Worm (Caenorhabditis elegans) whole organism, mixed stage, embryonic: Measurements from ENCODE around the gene C55A6.10.

Source experiments
- M03D4.4 ChIP-seq: sonication (generic microtip); optimal IDR thresholded peaks from 2 replicates; lab custom pipeline; 2017; ENCODE audit warnings: mild to moderate bottlenecking, missing genetic modification characterization, missing compliant biosample characterization
- bed-3 ChIP-seq: fragments of 200-800 bp; sonication (Bioruptor generic); optimal IDR thresholded peaks from 3 replicates; lab custom pipeline; 2018; ENCODE audit warnings: mild to moderate bottlenecking, missing genetic modification characterization, moderate library complexity, missing compliant biosample characterization
- blmp-1 ChIP-seq: fragments of 150-350 bp; optimal IDR thresholded peaks from 2 replicates; lab custom pipeline; 2014; ENCODE audit warnings: missing biosample characterization, missing genetic modification characterization
- ceh-39 ChIP-seq: fragments of 150-350 bp; optimal IDR thresholded peaks from 2 replicates; lab custom pipeline; 2014; ENCODE audit warnings: missing biosample characterization, missing genetic modification characterization
- ceh-43 ChIP-seq: fragments of 200-800 bp; sonication (Bioruptor generic); optimal IDR thresholded peaks from 2 replicates; lab custom pipeline; 2018; ENCODE audit warnings: mild to moderate bottlenecking, missing genetic modification characterization, moderate library complexity, missing compliant biosample characterization
- ces-1 ChIP-seq: fragments of 150-350 bp; optimal IDR thresholded peaks from 2 replicates; lab custom pipeline; 2014; ENCODE audit warnings: missing biosample characterization, missing genetic modification reagents, missing genetic modification characterization
- cnd-1 ChIP-seq: fragments of 200-800 bp; sonication (Bioruptor generic); optimal IDR thresholded peaks from 2 replicates; lab custom pipeline; 2018; ENCODE audit warnings: mild to moderate bottlenecking, missing genetic modification characterization, missing compliant biosample characterization
- drap-1 ChIP-seq: fragments of 200-800 bp; sonication (Bioruptor generic); optimal IDR thresholded peaks from 3 replicates; lab custom pipeline; 2018; ENCODE audit warnings: mild to moderate bottlenecking, missing genetic modification characterization, missing compliant biosample characterization
- elt-1 ChIP-seq: sonication (generic microtip); optimal IDR thresholded peaks from 2 replicates; lab custom pipeline; 2017; ENCODE audit warnings: missing genetic modification characterization, mild to moderate bottlenecking, missing compliant biosample characterization, antibody characterized with exemption, moderate library complexity, borderline replicate concordance; ENCODE audit not compliant: insufficient read depth
- elt-3 ChIP-seq: fragments of 150-350 bp; optimal IDR thresholded peaks from 2 replicates; lab custom pipeline; 2014; ENCODE audit warnings: missing biosample characterization, missing genetic modification characterization
- flh-1 ChIP-seq: fragments of 200-800 bp; sonication (Bioruptor generic); optimal IDR thresholded peaks from 2 replicates; lab custom pipeline; 2018; ENCODE audit warnings: mild to moderate bottlenecking, missing genetic modification characterization, moderate library complexity, missing compliant biosample characterization
- ham-2 ChIP-seq: fragments of 200-800 bp; sonication (Bioruptor generic); optimal IDR thresholded peaks from 2 replicates; lab custom pipeline; 2018; ENCODE audit warnings: mild to moderate bottlenecking, missing genetic modification characterization, missing compliant biosample characterization
- hlh-1 ChIP-seq: fragments of 150-350 bp; optimal IDR thresholded peaks from 2 replicates; lab custom pipeline; 2014; ENCODE audit warnings: missing biosample characterization, missing genetic modification reagents, missing genetic modification characterization
- lin-13 ChIP-seq: fragments of 150-350 bp; optimal IDR thresholded peaks from 2 replicates; lab custom pipeline; 2014; ENCODE audit warnings: missing biosample characterization, missing genetic modification characterization
- lsy-2 ChIP-seq: fragments of 150-350 bp; optimal IDR thresholded peaks from 2 replicates; lab custom pipeline; 2014; ENCODE audit warnings: missing biosample characterization, missing genetic modification characterization
- mab-5 ChIP-seq: fragments of 150-350 bp; optimal IDR thresholded peaks from 2 replicates; lab custom pipeline; 2014; ENCODE audit warnings: missing biosample characterization, missing genetic modification characterization
- mep-1 ChIP-seq: fragments of 150-350 bp; optimal IDR thresholded peaks from 2 replicates; lab custom pipeline; 2017; ENCODE audit warnings: missing biosample characterization, missing genetic modification reagents, missing genetic modification characterization, inconsistent platforms
- mls-2 ChIP-seq: sonication (generic microtip); optimal IDR thresholded peaks from 2 replicates; lab custom pipeline; 2016; ENCODE audit warnings: mild to moderate bottlenecking, missing genetic modification characterization, moderate library complexity, missing compliant biosample characterization
- nhr-12 ChIP-seq: fragments of 150-350 bp; optimal IDR thresholded peaks from 2 replicates; lab custom pipeline; 2014; ENCODE audit warnings: missing biosample characterization, missing genetic modification characterization
- nhr-2 ChIP-seq: fragments of 150-350 bp; optimal IDR thresholded peaks from 2 replicates; lab custom pipeline; 2014; ENCODE audit warnings: missing biosample characterization, missing genetic modification characterization
- nhr-237 ChIP-seq: fragments of 150-350 bp; optimal IDR thresholded peaks from 2 replicates; lab custom pipeline; 2014; ENCODE audit warnings: missing biosample characterization, missing genetic modification characterization
- nhr-28 ChIP-seq: fragments of 150-350 bp; optimal IDR thresholded peaks from 2 replicates; lab custom pipeline; 2014; ENCODE audit warnings: missing biosample characterization, missing genetic modification characterization
- nhr-76 ChIP-seq: sonication (generic microtip); optimal IDR thresholded peaks from 2 replicates; lab custom pipeline; 2017; ENCODE audit warnings: missing biosample characterization, missing genetic modification characterization
- pha-4 ChIP-seq: fragments of 150-350 bp; optimal IDR thresholded peaks from 2 replicates; lab custom pipeline; 2018; ENCODE audit warnings: missing biosample characterization, missing genetic modification reagents, missing genetic modification characterization
- sem-2 ChIP-seq: fragments of 200-800 bp; sonication (Bioruptor generic); optimal IDR thresholded peaks from 2 replicates; lab custom pipeline; 2018; ENCODE audit warnings: mild to moderate bottlenecking, missing genetic modification characterization, missing compliant biosample characterization
- snpc-4 ChIP-seq: fragments of 150-350 bp; optimal IDR thresholded peaks from 2 replicates; lab custom pipeline; 2014; ENCODE audit warnings: missing biosample characterization, missing genetic modification characterization
- sptf-1 ChIP-seq: sonication (generic microtip); optimal IDR thresholded peaks from 2 replicates; lab custom pipeline; 2017; ENCODE audit warnings: mild to moderate bottlenecking, missing genetic modification characterization, moderate library complexity, missing compliant biosample characterization
- tbx-8 ChIP-seq: fragments of 200-800 bp; sonication (Bioruptor generic); optimal IDR thresholded peaks from 2 replicates; lab custom pipeline; 2018; ENCODE audit warnings: mild to moderate bottlenecking, missing genetic modification characterization, moderate library complexity, missing compliant biosample characterization
- unc-120 ChIP-seq: sonication (generic microtip); optimal IDR thresholded peaks from 2 replicates; lab custom pipeline; 2017; ENCODE audit warnings: missing genetic modification characterization, missing compliant biosample characterization; ENCODE audit not compliant: poor library complexity, severe bottlenecking
- unc-62 ChIP-seq: fragments of 150-350 bp; optimal IDR thresholded peaks from 2 replicates; lab custom pipeline; 2014; ENCODE audit warnings: missing biosample characterization, missing genetic modification reagents, missing genetic modification characterization
- zip-8 ChIP-seq: fragments of 150-350 bp; optimal IDR thresholded peaks from 2 replicates; lab custom pipeline; 2014; ENCODE audit warnings: missing biosample characterization, missing genetic modification characterization

Gene C55A6.10

ce11 chrV:11492456-11492855, 12.7 kb upstream of the C55A6.10 start, which contains the start of gene T11F9.21:
Gene T11F9.21 (plus strand): TSS chrV:11492756.
- TF ChIP-seq mab-5 (tag; lab: Kevin White, UChicago) (no peak), pha-4 (tag; lab: Kevin White, UChicago) (no peak), unc-62 (GFP tag; lab: Kevin White, UChicago) (no peak), elt-3 (tag; lab: Kevin White, UChicago) (no peak), flh-1 (GFP tag; lab: Kevin White, UChicago) (no peak), hlh-1 (tag; lab: Kevin White, UChicago) (no peak), mls-2 (tag; lab: Kevin White, UChicago) (no peak), bed-3 (GFP tag; lab: Kevin White, UChicago) (no peak), blmp-1 (tag; lab: Kevin White, UChicago) (no peak), snpc-4 (tag; lab: Kevin White, UChicago) (no peak), ces-1 (no peak), ceh-43 (GFP tag; lab: Kevin White, UChicago) (no peak), nhr-76 (tag; lab: Kevin White, UChicago) (no peak), elt-1 (tag; lab: Kevin White, UChicago) (no peak), lsy-2 (no peak)

- no peak for TF ChIP-seq mab-5 (tag; lab: Kevin White, UChicago)
- TF ChIP-seq snpc-4 (tag; lab: Kevin White, UChicago) = no peak
- TF ChIP-seq lin-13 (tag; lab: Kevin White, UChicago) = no peak
- no peak for TF ChIP-seq elt-1 (tag; lab: Kevin White, UChicago)
- TF ChIP-seq mls-2 (tag; lab: Kevin White, UChicago) = no peak
- TF ChIP-seq pha-4 (tag; lab: Kevin White, UChicago) = no peak
Observed at ce11 chrV:11496283-11496682, 8.9 kb upstream of the C55A6.10 start, which contains the start of gene htrl-1. Gene htrl-1 (minus strand): TSS chrV:11496383.

- TF ChIP-seq nhr-12 (tag; lab: Kevin White, UChicago) (no peak), unc-120 (tag; lab: Kevin White, UChicago) (no peak), mab-5 (tag; lab: Kevin White, UChicago) (no peak), drap-1 (GFP tag; lab: Kevin White, UChicago) (no peak), elt-1 (tag; lab: Kevin White, UChicago) (no peak), cnd-1 (tag; lab: Kevin White, UChicago) (no peak), blmp-1 (tag; lab: Kevin White, UChicago) (no peak), M03D4.4 (no peak), sem-2 (GFP tag; lab: Kevin White, UChicago) (no peak), unc-62 (GFP tag; lab: Kevin White, UChicago) (no peak), ham-2 (GFP tag; lab: Kevin White, UChicago) (no peak), nhr-76 (tag; lab: Kevin White, UChicago) (no peak), nhr-2 (tag; lab: Kevin White, UChicago) (no peak), sptf-1 (tag; lab: Kevin White, UChicago) (no peak)
Observed at ce11 chrV:11497475-11497874, 7.7 kb upstream of the C55A6.10 start.

- TF ChIP-seq snpc-4 (tag; lab: Kevin White, UChicago) = no peak
- no peak for TF ChIP-seq blmp-1 (tag; lab: Kevin White, UChicago)
- no peak for TF ChIP-seq mls-2 (tag; lab: Kevin White, UChicago)
- no peak for TF ChIP-seq ceh-39 (tag; lab: Kevin White, UChicago)
- no peak for TF ChIP-seq elt-1 (tag; lab: Kevin White, UChicago)
- TF ChIP-seq elt-3 (tag; lab: Kevin White, UChicago) = no peak
- no peak for TF ChIP-seq nhr-237
- no peak for TF ChIP-seq nhr-28 (tag; lab: Kevin White, UChicago)
- TF ChIP-seq bed-3 (GFP tag; lab: Kevin White, UChicago) = no peak
- no peak for TF ChIP-seq mep-1 (tag; lab: Kevin White, UChicago)
- TF ChIP-seq tbx-8 (GFP tag; lab: Kevin White, UChicago) = no peak
- TF ChIP-seq sem-2 (GFP tag; lab: Kevin White, UChicago) = no peak
- no peak for TF ChIP-seq nhr-2 (tag; lab: Kevin White, UChicago)
- no peak for TF ChIP-seq zip-8 (tag; lab: Kevin White, UChicago)
- no peak for TF ChIP-seq drap-1 (GFP tag; lab: Kevin White, UChicago)
- TF ChIP-seq unc-120 (tag; lab: Kevin White, UChicago) = no peak
- no peak for TF ChIP-seq mab-5 (tag; lab: Kevin White, UChicago)
Observed at ce11 chrV:11499786-11500185, 5.4 kb upstream of the C55A6.10 start.
